Fruit fly (Drosophila melanogaster): Measurements from ENCODE around the gene AP-1-2beta.

AP-1-2beta gene

dm6 chrX:19730844-19731243 is at the start of gene AP-1-2beta:
AP-1-2beta (plus strand) TSS chrX:19731004.
- no peak for TF ChIP-seq CG12768 (GFP tag; optimal IDR thresholded peaks at IDR 0.05)
- TF ChIP-seq Crg-1 (GFP tag; optimal IDR thresholded peaks at IDR 0.05): no peak
- no peak for TF ChIP-seq CG14711 (tag; optimal IDR thresholded peaks at IDR 0.05)
- TF ChIP-seq CG33017 (tag; optimal IDR thresholded peaks at IDR 0.05): no peak
- no peak for TF ChIP-seq ovo (GFP tag; optimal IDR thresholded peaks at IDR 0.05)
- no peak for TF ChIP-seq kay (GFP tag; ENCODE audit: borderline replicate concordance)
- no peak for TF ChIP-seq bab1 (GFP tag; optimal IDR thresholded peaks at IDR 0.05)
- TF ChIP-seq Mnt (GFP tag; optimal IDR thresholded peaks at IDR 0.05): peak; percentile 7
- no peak for TF ChIP-seq cnc (optimal IDR thresholded peaks at IDR 0.05)

dm6 chrX:19683040-19683875 is 47.5 kb upstream of the AP-1-2beta start, which contains the start of the genes dome and Ubqn:
dome (minus strand) TSS chrX:19683518.
Ubqn (plus strand) TSS chrX:19683808.
- TF ChIP-seq cic (GFP tag; optimal IDR thresholded peaks at IDR 0.05): peak; percentile 62
- peak; percentile 28 for TF ChIP-seq Crg-1 (GFP tag; optimal IDR thresholded peaks at IDR 0.05)
- TF ChIP-seq bab1 (GFP tag; optimal IDR thresholded peaks at IDR 0.05): peak; percentile 55
- no peak for TF ChIP-seq kay (GFP tag; ENCODE audit: borderline replicate concordance)
- peak; percentile 71 for TF ChIP-seq tj (GFP tag; optimal IDR thresholded peaks at IDR 0.05)
- TF ChIP-seq Mnt (GFP tag; optimal IDR thresholded peaks at IDR 0.05): peak; percentile 63
- peak; percentile 29 for TF ChIP-seq toe (GFP tag; optimal IDR thresholded peaks at IDR 0.05)
- peak; percentile 14 for TF ChIP-seq CG7101 (tag; optimal IDR thresholded peaks at IDR 0.05)
- TF ChIP-seq CG11617 (GFP tag; optimal IDR thresholded peaks at IDR 0.05): peak; percentile 33
- peak; percentile 50 for TF ChIP-seq pad (GFP tag; optimal IDR thresholded peaks at IDR 0.05)
- TF ChIP-seq CG12768 (GFP tag; optimal IDR thresholded peaks at IDR 0.05): peak; percentile 56
- peak; percentile 5 for TF ChIP-seq CG14711 (tag; optimal IDR thresholded peaks at IDR 0.05)
- TF ChIP-seq CG7045 (GFP tag; optimal IDR thresholded peaks at IDR 0.05): no peak
- TF ChIP-seq CG1620 (GFP tag; optimal IDR thresholded peaks at IDR 0.05): no peak
- TF ChIP-seq cnc (optimal IDR thresholded peaks at IDR 0.05): no peak
- peak; percentile 49 for TF ChIP-seq Hr96 (GFP tag; optimal IDR thresholded peaks at IDR 0.05)
- TF ChIP-seq Clk (GFP tag; optimal IDR thresholded peaks at IDR 0.05): no peak
- TF ChIP-seq ovo (GFP tag; optimal IDR thresholded peaks at IDR 0.05): peak; percentile 31

dm6 chrX:19684048-19684447 is 46.8 kb upstream of the AP-1-2beta start:
- peak; percentile 19 for TF ChIP-seq CG12768 (GFP tag; optimal IDR thresholded peaks at IDR 0.05)
- TF ChIP-seq Crg-1 (GFP tag; optimal IDR thresholded peaks at IDR 0.05): no peak

- TF ChIP-seq CG12768 (GFP tag; optimal IDR thresholded peaks at IDR 0.05) (no peak), CG1620 (GFP tag; optimal IDR thresholded peaks at IDR 0.05) (no peak), CG5204 (GFP tag; optimal IDR thresholded peaks at IDR 0.05) (no peak), cic (GFP tag; optimal IDR thresholded peaks at IDR 0.05) (no peak), Crg-1 (GFP tag; optimal IDR thresholded peaks at IDR 0.05) (no peak), ovo (GFP tag; optimal IDR thresholded peaks at IDR 0.05) (no peak), Clk (GFP tag; optimal IDR thresholded peaks at IDR 0.05) (no peak), bab1 (GFP tag; optimal IDR thresholded peaks at IDR 0.05) (no peak), toe (GFP tag; optimal IDR thresholded peaks at IDR 0.05) (no peak), CG7045 (GFP tag; optimal IDR thresholded peaks at IDR 0.05) (no peak), CG11617 (GFP tag; optimal IDR thresholded peaks at IDR 0.05) (no peak), CG7101 (tag; optimal IDR thresholded peaks at IDR 0.05) (no peak), tj (GFP tag; optimal IDR thresholded peaks at IDR 0.05) (no peak), Mnt (GFP tag; optimal IDR thresholded peaks at IDR 0.05) (no peak), pad (GFP tag; optimal IDR thresholded peaks at IDR 0.05) (no peak), cnc (optimal IDR thresholded peaks at IDR 0.05) (no peak), CG33017 (tag; optimal IDR thresholded peaks at IDR 0.05) (no peak), CG14711 (tag; optimal IDR thresholded peaks at IDR 0.05) (no peak)
These were observed 42.0 kb upstream of the AP-1-2beta start, which contains the start of gene CG14227 for dm6 chrX:19688848-19689247. CG14227 (minus strand) TSS chrX:19688948.

- TF ChIP-seq tj (GFP tag; optimal IDR thresholded peaks at IDR 0.05): no peak
- TF ChIP-seq Clk (GFP tag; optimal IDR thresholded peaks at IDR 0.05): no peak
- no peak for TF ChIP-seq CG7101 (tag; optimal IDR thresholded peaks at IDR 0.05)
- TF ChIP-seq ovo (GFP tag; optimal IDR thresholded peaks at IDR 0.05): no peak
- no peak for TF ChIP-seq CG33017 (tag; optimal IDR thresholded peaks at IDR 0.05)
- TF ChIP-seq CG11617 (GFP tag; optimal IDR thresholded peaks at IDR 0.05): no peak
- TF ChIP-seq Mnt (GFP tag; optimal IDR thresholded peaks at IDR 0.05): no peak
- no peak for TF ChIP-seq cic (GFP tag; optimal IDR thresholded peaks at IDR 0.05)
- TF ChIP-seq cnc (optimal IDR thresholded peaks at IDR 0.05): no peak
- TF ChIP-seq CG1620 (GFP tag; optimal IDR thresholded peaks at IDR 0.05): no peak
- no peak for TF ChIP-seq kay (GFP tag; ENCODE audit: borderline replicate concordance)
These were observed 40.8 kb upstream of the AP-1-2beta start for dm6 chrX:19690050-19690449.

dm6 chrX:19692951-19693698 is 37.7 kb upstream of the AP-1-2beta start, which contains the start of gene Mer:
Mer (minus strand) TSS chrX:19693500.
- TF ChIP-seq CG7101 (tag; optimal IDR thresholded peaks at IDR 0.05) (peak; percentile 87), bab1 (GFP tag; optimal IDR thresholded peaks at IDR 0.05) (peak; percentile 86), CG1620 (GFP tag; optimal IDR thresholded peaks at IDR 0.05) (peak; percentile 59), tj (GFP tag; optimal IDR thresholded peaks at IDR 0.05) (peak; percentile 64), Clk (GFP tag; optimal IDR thresholded peaks at IDR 0.05) (peak; percentile 38), Mnt (GFP tag; optimal IDR thresholded peaks at IDR 0.05) (peak; percentile 81), CG12768 (GFP tag; optimal IDR thresholded peaks at IDR 0.05) (peak; percentile 79), CG11617 (GFP tag; optimal IDR thresholded peaks at IDR 0.05) (peak; percentile 88), ovo (GFP tag; optimal IDR thresholded peaks at IDR 0.05) (peak; percentile 53), Crg-1 (GFP tag; optimal IDR thresholded peaks at IDR 0.05) (peak; percentile 73), kay (GFP tag; ENCODE audit: borderline replicate concordance) (no peak), CG14711 (tag; optimal IDR thresholded peaks at IDR 0.05) (peak; percentile 76), Hr96 (GFP tag; optimal IDR thresholded peaks at IDR 0.05) (peak; percentile 87), CG7045 (GFP tag; optimal IDR thresholded peaks at IDR 0.05) (peak; percentile 73), CG33017 (tag; optimal IDR thresholded peaks at IDR 0.05) (peak; percentile 75), CG5204 (GFP tag; optimal IDR thresholded peaks at IDR 0.05) (peak; percentile 61), cnc (optimal IDR thresholded peaks at IDR 0.05) (no peak), pad (GFP tag; optimal IDR thresholded peaks at IDR 0.05) (peak; percentile 63), toe (GFP tag; optimal IDR thresholded peaks at IDR 0.05) (peak; percentile 57), cic (GFP tag; optimal IDR thresholded peaks at IDR 0.05) (peak; percentile 10)
